Fruit fly (Drosophila melanogaster): ENCODE results near the gene Kap-alpha3.

Gene Kap-alpha3

dm6 chr3R:9533181-9534124 is 44.1 kb downstream of the Kap-alpha3 start (continued):
- peak; percentile 92 for TF ChIP-seq Dad (GFP tag; optimal IDR thresholded peaks at IDR 0.05)
- peak; percentile 94 for TF ChIP-seq D19B (GFP tag; optimal IDR thresholded peaks at IDR 0.05)
- TF ChIP-seq rib (GFP tag; IDR thresholded peaks at IDR 0.05) = no peak; the same call in 1 of the 2 replicates
- TF ChIP-seq CG2678 (tag; optimal IDR thresholded peaks at IDR 0.05) = peak; percentile 99
- TF ChIP-seq stwl (tag; optimal IDR thresholded peaks at IDR 0.05) = no peak
- TF ChIP-seq Hr39 (optimal IDR thresholded peaks at IDR 0.05) = no peak
- peak; percentile 62; the same call in 1 of the 3 replicates for TF ChIP-seq CG3726 (GFP tag; IDR thresholded peaks at IDR 0.05)
- peak; percentile 94 for TF ChIP-seq Abd-B (GFP tag; optimal IDR thresholded peaks at IDR 0.05)
- TF ChIP-seq CG10321 (GFP tag; IDR thresholded peaks at IDR 0.05) = peak; percentile 43; the same call in 1 of the 2 replicates
- peak; percentile 88 for TF ChIP-seq ems (GFP tag; optimal IDR thresholded peaks at IDR 0.05)
- TF ChIP-seq ftz-f1 (GFP tag; optimal IDR thresholded peaks at IDR 0.05) = peak; percentile 50
- TF ChIP-seq Hand (GFP tag; optimal IDR thresholded peaks at IDR 0.05) = peak; percentile 97
- peak; percentile 2 for TF ChIP-seq bigmax (GFP tag; optimal IDR thresholded peaks at IDR 0.05)
- TF ChIP-seq hbn (GFP tag; IDR thresholded peaks at IDR 0.05; ENCODE audit: partially characterized antibody) = no peak
- no peak for TF ChIP-seq ham (GFP tag; IDR thresholded peaks at IDR 0.05)
- TF ChIP-seq schlank (tag; optimal IDR thresholded peaks at IDR 0.05) = peak; percentile 87
- TF ChIP-seq zen (tag; optimal IDR thresholded peaks at IDR 0.05) = peak; percentile 72
- TF ChIP-seq cwo (GFP tag; optimal IDR thresholded peaks at IDR 0.05) = peak; percentile 95
- peak; percentile 73 for TF ChIP-seq MBD-R2 (GFP tag; IDR thresholded peaks at IDR 0.05)
- TF ChIP-seq CG11695 (GFP tag; IDR thresholded peaks at IDR 0.05) = peak; percentile 94
- TF ChIP-seq bcd (GFP tag; optimal IDR thresholded peaks at IDR 0.05) = peak; percentile 97
- no peak for TF ChIP-seq sna (GFP tag; IDR thresholded peaks at IDR 0.05; ENCODE audit: partially characterized antibody)
- peak; percentile 72 for TF ChIP-seq p53 (GFP tag; optimal IDR thresholded peaks at IDR 0.05)
- TF ChIP-seq CG9437 (GFP tag; optimal IDR thresholded peaks at IDR 0.05) = peak; percentile 95
- peak; percentile 84 for TF ChIP-seq CG11398 (GFP tag; optimal IDR thresholded peaks at IDR 0.05)
- TF ChIP-seq sisA (GFP tag; IDR thresholded peaks at IDR 0.05) = peak; percentile 83
- peak; percentile 84 for TF ChIP-seq Spps (tag; optimal IDR thresholded peaks at IDR 0.05)
- peak; percentile 87 for TF ChIP-seq Antp (GFP tag; optimal IDR thresholded peaks at IDR 0.05)
- peak; percentile 99 for TF ChIP-seq BtbVII (GFP tag; optimal IDR thresholded peaks at IDR 0.05)
- TF ChIP-seq Dip2 (GFP tag; IDR thresholded peaks at IDR 0.05) = peak; percentile 62; the same call in 1 of the 2 replicates
- peak; percentile 97 for TF ChIP-seq CG10209 (GFP tag; optimal IDR thresholded peaks at IDR 0.05)
- peak; percentile 53; the same call in 1 of the 2 replicates for TF ChIP-seq Rx (GFP tag; IDR thresholded peaks at IDR 0.05)
- TF ChIP-seq so (GFP tag; IDR thresholded peaks at IDR 0.05) = peak; percentile 87; the same call in 2 of the 3 replicates
- TF ChIP-seq org-1 (GFP tag; optimal IDR thresholded peaks at IDR 0.05) = peak; percentile 99
- TF ChIP-seq CG6765 (GFP tag; optimal IDR thresholded peaks at IDR 0.05) = peak; percentile 97
- TF ChIP-seq MTF-1 (GFP tag; optimal IDR thresholded peaks at IDR 0.05; ENCODE audit: borderline replicate concordance) = peak; percentile 57
- no peak for TF ChIP-seq CG7745 (tag; optimal IDR thresholded peaks at IDR 0.05)
- TF ChIP-seq gcm2 (GFP tag; optimal IDR thresholded peaks at IDR 0.05) = peak; percentile 68
- TF ChIP-seq CG4854 (GFP tag; optimal IDR thresholded peaks at IDR 0.05) = peak; percentile 93
- peak; percentile 98 for TF ChIP-seq Oli (tag; optimal IDR thresholded peaks at IDR 0.05)
- TF ChIP-seq CG1602 (GFP tag; optimal IDR thresholded peaks at IDR 0.05) = peak; percentile 94
- peak; percentile 79 for TF ChIP-seq CG2116 (GFP tag; optimal IDR thresholded peaks at IDR 0.05)
- TF ChIP-seq Opbp (GFP tag; IDR thresholded peaks at IDR 0.05; ENCODE audit: partially characterized antibody) = no peak
- TF ChIP-seq pita (GFP tag; optimal IDR thresholded peaks at IDR 0.05) = no peak
- peak; percentile 78 for TF ChIP-seq CG4282 (GFP tag; optimal IDR thresholded peaks at IDR 0.05)
- no peak for TF ChIP-seq pan (optimal IDR thresholded peaks at IDR 0.05)
- TF ChIP-seq pan (GFP tag; optimal IDR thresholded peaks at IDR 0.05 in 1 of 2, IDR thresholded peaks at IDR 0.05 in 1 of 2) = peak in 1 of 2 experiments; percentile 86
- peak; percentile 90 for TF ChIP-seq slbo (GFP tag; IDR thresholded peaks at IDR 0.05)

All from whole organism, embryonic.